Worm (Caenorhabditis elegans) whole organism, L4 larva: ENCODE measurements around the gene tag-250.
A peak's percentile ranks its signal among the peaks of the same experiment; 100 is the strongest.

Source experiments
- F26F4.8 ChIP-seq: fragments of 200-800 bp; sonication (Bioruptor generic); conservative IDR thresholded peaks from 2 replicates; pipeline ENCODE4 v1.3.6; 2022; ENCODE audit warnings: missing genetic modification characterization, missing compliant biosample characterization
- F37D6.2 ChIP-seq: sonication (generic microtip); optimal IDR thresholded peaks from 2 replicates; lab custom pipeline; 2016; ENCODE audit warnings: mild to moderate bottlenecking, missing genetic modification characterization, missing compliant biosample characterization
- F44E2.7 ChIP-seq: fragments of 200-800 bp; sonication (Bioruptor generic); IDR thresholded peaks from 2 replicates; pipeline ENCODE4 v2.1.2; 2022; ENCODE audit warnings: missing genetic modification characterization, missing compliant biosample characterization
- R02D3.7 ChIP-seq: fragments of 150-350 bp; sonication (generic microtip); optimal IDR thresholded peaks from 3 replicates; lab custom pipeline; 2014; ENCODE audit warnings: missing biosample characterization, missing genetic modification characterization
- T26A8.4 ChIP-seq: fragments of 200-800 bp; sonication (Bioruptor generic); IDR thresholded peaks from 2 replicates; pipeline ENCODE4 v1.3.6; 2022; ENCODE audit warnings: missing genetic modification characterization, missing compliant biosample characterization
- Y105C5A.15 ChIP-seq: fragments of 200-800 bp; sonication (Bioruptor generic); IDR thresholded peaks from 2 replicates; pipeline ENCODE4 v1.3.6; 2022; ENCODE audit warnings: missing genetic modification characterization, missing compliant biosample characterization
- Y75B8A.6 ChIP-seq: fragments of 200-800 bp; sonication (Bioruptor generic); IDR thresholded peaks from 2 replicates; pipeline ENCODE4 v1.3.6; 2022; ENCODE audit warnings: missing genetic modification reagents, missing genetic modification characterization, missing compliant biosample characterization
- ZK546.5 ChIP-seq, 2 experiments: sonication (generic microtip); optimal IDR thresholded peaks; 2 replicates each; lab custom pipeline; 2017; ENCODE audit warnings: missing biosample characterization in 2 of 2, missing genetic modification characterization in 2 of 2
- aha-1 ChIP-seq: fragments of 150-350 bp; peaks from one replicate; lab custom pipeline; 2014; ENCODE audit warnings: missing biosample characterization, missing genetic modification characterization
- attf-4 ChIP-seq: sonication (generic microtip); optimal IDR thresholded peaks from 3 replicates; lab custom pipeline; 2017; ENCODE audit warnings: missing biosample characterization, missing genetic modification characterization
- ceh-28 ChIP-seq: fragments of 150-350 bp; optimal IDR thresholded peaks from 2 replicates; lab custom pipeline; 2014; ENCODE audit warnings: missing biosample characterization, missing genetic modification reagents, missing genetic modification characterization
- ceh-32 ChIP-seq: sonication (generic microtip); optimal IDR thresholded peaks from 2 replicates; lab custom pipeline; 2016; ENCODE audit warnings: mild to moderate bottlenecking, missing genetic modification characterization, missing compliant biosample characterization; ENCODE audit not compliant: poor library complexity
- ceh-44 ChIP-seq: fragments of 200-800 bp; sonication (Bioruptor generic); IDR thresholded peaks from 2 replicates; pipeline ENCODE4 v1.3.6; 2022; ENCODE audit warnings: missing genetic modification reagents, missing genetic modification characterization, missing compliant biosample characterization
- ceh-62 ChIP-seq: sonication (generic microtip); optimal IDR thresholded peaks from 2 replicates; lab custom pipeline; 2017; ENCODE audit warnings: missing biosample characterization, missing genetic modification characterization
- ceh-82 ChIP-seq: sonication (generic microtip); optimal IDR thresholded peaks from 2 replicates; lab custom pipeline; 2017; ENCODE audit warnings: missing biosample characterization, missing genetic modification characterization
- ces-1 ChIP-seq: fragments of 150-350 bp; sonication (generic microtip); optimal IDR thresholded peaks from 4 replicates; lab custom pipeline; 2014; ENCODE audit warnings: missing biosample characterization, missing genetic modification reagents, missing genetic modification characterization
- cey-2 ChIP-seq: sonication (generic microtip); optimal IDR thresholded peaks from 3 replicates; lab custom pipeline; 2017; ENCODE audit warnings: missing genetic modification characterization, mild to moderate bottlenecking, missing compliant biosample characterization, antibody characterized with exemption, borderline replicate concordance; ENCODE audit not compliant: insufficient read depth
- daf-12 ChIP-seq: fragments of 150-350 bp; optimal IDR thresholded peaks from 2 replicates; lab custom pipeline; 2014; ENCODE audit warnings: missing biosample characterization, missing genetic modification reagents, missing genetic modification characterization
- daf-19 ChIP-seq: fragments of 200-800 bp; sonication (Bioruptor generic); conservative IDR thresholded peaks from 2 replicates; pipeline ENCODE4 v1.3.6; 2022; ENCODE audit warnings: missing genetic modification characterization, missing compliant biosample characterization
- dmd-8 ChIP-seq: fragments of 200-800 bp; sonication (Bioruptor generic); IDR thresholded peaks from 2 replicates; pipeline ENCODE4 v1.3.6; 2022; ENCODE audit warnings: missing genetic modification characterization, missing compliant biosample characterization
- dpl-1 ChIP-seq: fragments of 150-350 bp; optimal IDR thresholded peaks from 2 replicates; lab custom pipeline; 2014; ENCODE audit warnings: missing biosample characterization, missing genetic modification reagents, missing genetic modification characterization
- duxl-1 ChIP-seq: sonication (generic microtip); optimal IDR thresholded peaks from 2 replicates; lab custom pipeline; 2016; ENCODE audit warnings: mild to moderate bottlenecking, missing genetic modification characterization, moderate library complexity, missing compliant biosample characterization; ENCODE audit not compliant: poor library complexity
- egl-43 ChIP-seq: fragments of 200-800 bp; sonication (Bioruptor generic); IDR thresholded peaks from 2 replicates; pipeline ENCODE4 v1.3.6; 2022; ENCODE audit warnings: missing genetic modification reagents, missing genetic modification characterization, missing compliant biosample characterization
- fkh-10 ChIP-seq: fragments of 150-350 bp; optimal IDR thresholded peaks from 2 replicates; lab custom pipeline; 2014; ENCODE audit warnings: missing biosample characterization, missing genetic modification reagents, missing genetic modification characterization
- fos-1 ChIP-seq: fragments of 150-350 bp; optimal IDR thresholded peaks from 2 replicates; lab custom pipeline; 2014; ENCODE audit warnings: missing biosample characterization, missing genetic modification characterization
- gei-8 ChIP-seq: fragments of 200-800 bp; sonication (Bioruptor generic); optimal IDR thresholded peaks from 2 replicates; lab custom pipeline; 2018; ENCODE audit warnings: mild to moderate bottlenecking, missing genetic modification characterization, missing compliant biosample characterization
- hmg-1.1 ChIP-seq: fragments of 200-800 bp; sonication (Bioruptor generic); IDR thresholded peaks from 2 replicates; pipeline ENCODE4 v1.3.6; 2022; ENCODE audit warnings: missing genetic modification reagents, missing genetic modification characterization, missing compliant biosample characterization
- lin-38 ChIP-seq: fragments of 200-800 bp; sonication (Bioruptor generic); IDR thresholded peaks from 2 replicates; pipeline ENCODE4 v1.3.6; 2022; ENCODE audit warnings: missing genetic modification reagents, missing genetic modification characterization, missing compliant biosample characterization
- lir-3 ChIP-seq: sonication (generic microtip); optimal IDR thresholded peaks from 2 replicates; lab custom pipeline; 2016; ENCODE audit warnings: mild to moderate bottlenecking, missing genetic modification characterization, missing compliant biosample characterization
- lsy-2 ChIP-seq, 2 experiments: fragments of 150-350 bp in 1 of 2; sonication (generic microtip) in 1 of 2; optimal IDR thresholded peaks; 2 replicates each; lab custom pipeline; 2014 to 2017; ENCODE audit warnings: missing biosample characterization in 2 of 2, missing genetic modification characterization in 2 of 2
- madf-5 ChIP-seq, 2 experiments: fragments of 200-800 bp; sonication (Bioruptor generic); IDR thresholded peaks; 2 replicates each; pipeline ENCODE4 v1.3.6; 2022; ENCODE audit warnings: missing compliant biosample characterization in 2 of 2, missing genetic modification characterization in 2 of 2
- madf-9 ChIP-seq: fragments of 200-800 bp; sonication (Bioruptor generic); conservative IDR thresholded peaks from 2 replicates; pipeline ENCODE4 v1.3.6; 2022; ENCODE audit warnings: missing genetic modification reagents, missing genetic modification characterization, missing compliant biosample characterization
- mdt-29 ChIP-seq: fragments of 200-800 bp; sonication (Bioruptor generic); IDR thresholded peaks from 2 replicates; pipeline ENCODE4 v1.3.6; 2022; ENCODE audit warnings: missing genetic modification reagents, missing genetic modification characterization, missing compliant biosample characterization
- mxl-2 ChIP-seq: fragments of 200-800 bp; sonication (Bioruptor generic); conservative IDR thresholded peaks from 2 replicates; pipeline ENCODE4 v1.3.6; 2022; ENCODE audit warnings: missing genetic modification reagents, missing genetic modification characterization, missing compliant biosample characterization
- nhr-10 ChIP-seq: fragments of 150-350 bp; optimal IDR thresholded peaks from 2 replicates; lab custom pipeline; 2014; ENCODE audit warnings: missing biosample characterization, missing genetic modification characterization
- nhr-11 ChIP-seq: fragments of 150-350 bp; optimal IDR thresholded peaks from 2 replicates; lab custom pipeline; 2014; ENCODE audit warnings: missing biosample characterization, missing genetic modification characterization
- nhr-111 ChIP-seq: fragments of 200-800 bp; sonication (Bioruptor generic); optimal IDR thresholded peaks from 2 replicates; lab custom pipeline; 2018; ENCODE audit warnings: mild to moderate bottlenecking, missing genetic modification characterization, missing compliant biosample characterization
- nhr-25 ChIP-seq: sonication (generic microtip); optimal IDR thresholded peaks from 2 replicates; lab custom pipeline; 2017; ENCODE audit warnings: missing genetic modification characterization, mild to moderate bottlenecking, missing compliant biosample characterization, antibody characterized with exemption, moderate library complexity, borderline replicate concordance; ENCODE audit not compliant: insufficient read depth
- nhr-28 ChIP-seq: fragments of 150-350 bp; optimal IDR thresholded peaks from 2 replicates; lab custom pipeline; 2014; ENCODE audit warnings: missing biosample characterization, missing genetic modification characterization
- nhr-42 ChIP-seq: fragments of 200-800 bp; sonication (Bioruptor generic); IDR thresholded peaks from 2 replicates; pipeline ENCODE4 v1.3.6; 2022; ENCODE audit warnings: missing genetic modification characterization, missing compliant biosample characterization
- nhr-6 ChIP-seq: fragments of 150-350 bp; optimal IDR thresholded peaks from 2 replicates; lab custom pipeline; 2014; ENCODE audit warnings: missing biosample characterization, missing genetic modification characterization
- nhr-76 ChIP-seq: fragments of 150-350 bp; optimal IDR thresholded peaks from 2 replicates; lab custom pipeline; 2014; ENCODE audit warnings: missing biosample characterization, missing genetic modification characterization
- pqm-1 ChIP-seq: sonication (generic microtip); optimal IDR thresholded peaks from 2 replicates; lab custom pipeline; 2017; ENCODE audit warnings: missing biosample characterization, missing genetic modification characterization
- rbr-2 ChIP-seq: sonication (generic microtip); optimal IDR thresholded peaks from 2 replicates; lab custom pipeline; 2016; ENCODE audit warnings: missing genotype, missing genetic modification characterization, missing compliant biosample characterization
- set-16 ChIP-seq: fragments of 200-800 bp; sonication (Bioruptor generic); IDR thresholded peaks from 2 replicates; pipeline ENCODE4 v1.3.6; 2022; ENCODE audit warnings: missing genetic modification reagents, missing genetic modification characterization, missing compliant biosample characterization
- snpc-1.2 ChIP-seq: fragments of 200-800 bp; sonication (Bioruptor generic); IDR thresholded peaks from 2 replicates; pipeline ENCODE4 v1.3.6; 2022; ENCODE audit warnings: missing genetic modification reagents, missing genetic modification characterization, missing compliant biosample characterization
- spr-3 ChIP-seq: fragments of 200-800 bp; sonication (Bioruptor generic); optimal IDR thresholded peaks from 2 replicates; lab custom pipeline; 2018; ENCODE audit warnings: mild to moderate bottlenecking, missing genetic modification characterization, missing compliant biosample characterization
- vab-7 ChIP-seq: fragments of 200-800 bp; sonication (Bioruptor generic); IDR thresholded peaks from 2 replicates; pipeline ENCODE4 v1.3.6; 2022; ENCODE audit warnings: missing genetic modification reagents, missing genetic modification characterization, missing compliant biosample characterization
- zag-1 ChIP-seq: fragments of 150-350 bp; optimal IDR thresholded peaks from 2 replicates; lab custom pipeline; 2014; ENCODE audit warnings: missing biosample characterization, missing genetic modification characterization
- zfp-2 ChIP-seq: sonication (generic microtip); optimal IDR thresholded peaks from 2 replicates; lab custom pipeline; 2016; ENCODE audit warnings: mild to moderate bottlenecking, missing genetic modification characterization, missing compliant biosample characterization
- zfp-3 ChIP-seq: fragments of 200-800 bp; sonication (Bioruptor generic); conservative IDR thresholded peaks from 2 replicates; pipeline ENCODE4 v1.3.6; 2022; ENCODE audit warnings: missing genetic modification reagents, missing genetic modification characterization, missing compliant biosample characterization

The tag-250 gene

DNA sequence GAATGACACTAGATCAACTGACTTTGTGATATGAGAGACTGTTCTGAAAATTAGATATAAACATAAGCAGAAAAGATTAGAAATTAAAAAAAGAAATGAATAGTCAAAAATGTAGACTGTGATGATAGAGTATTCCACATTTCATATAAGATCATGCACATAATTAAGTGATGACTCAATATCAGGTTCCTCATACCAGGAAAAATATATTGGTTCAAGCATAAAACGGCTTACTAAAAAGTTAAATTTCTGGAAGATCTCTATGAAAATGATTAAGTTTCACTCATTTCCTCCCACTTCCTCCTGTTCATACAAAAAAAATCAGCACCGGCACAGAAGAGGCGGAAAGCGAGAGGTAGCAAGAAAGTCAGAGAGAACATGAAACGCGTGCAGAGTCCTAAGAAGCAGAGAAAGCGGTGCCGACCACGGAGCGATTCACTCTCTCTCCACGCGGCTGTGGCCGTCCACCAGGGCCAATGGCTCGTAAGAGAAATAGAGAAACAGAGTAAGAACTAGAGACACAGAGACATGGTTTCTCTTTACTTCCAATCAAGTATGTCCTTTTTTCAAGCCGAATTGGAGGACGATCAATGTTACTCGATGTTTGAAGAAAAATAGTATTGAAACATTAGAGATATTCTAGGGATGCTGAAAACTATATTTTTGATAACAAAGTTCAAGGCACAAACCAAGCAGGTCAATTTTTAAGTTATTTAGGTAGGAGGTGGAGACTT, 33.0 kb downstream of the tag-250 start, which contains the start of the genes ZK688.5 and fahd-1 (continued):
- TF ChIP-seq Y75B8A.6 (GFP tag; lab: Robert Waterston, UW) (no peak), pqm-1 (tag; lab: Kevin White, UChicago) (peak; percentile 48), aha-1 (tag; lab: Kevin White, UChicago) (peak; percentile 65), F37D6.2 (tag; lab: Kevin White, UChicago) (no peak), hmg-1.1 (GFP tag; lab: Robert Waterston, UW) (peak; percentile 92), nhr-76 (tag; lab: Kevin White, UChicago) (no peak), ces-1 (GFP tag; lab: Kevin White, UChicago) (no peak), zfp-3 (GFP tag; lab: Robert Waterston, UW) (no peak), nhr-11 (tag; lab: Kevin White, UChicago) (peak; percentile 78), vab-7 (GFP tag; lab: Robert Waterston, UW) (no peak), rbr-2 (peak; percentile 78), ceh-62 (tag; lab: Kevin White, UChicago) (no peak), fkh-10 (GFP tag; lab: Kevin White, UChicago) (peak; percentile 48), nhr-42 (no peak), zfp-2 (tag; lab: Kevin White, UChicago) (no peak), attf-4 (tag; lab: Kevin White, UChicago) (no peak), nhr-111 (GFP tag; lab: Kevin White, UChicago) (no peak), mxl-2 (GFP tag; lab: Robert Waterston, UW) (no peak), T26A8.4 (GFP tag; lab: Robert Waterston, UW) (peak; percentile 18; the same call in 1 of the 2 replicates), spr-3 (GFP tag; lab: Kevin White, UChicago) (no peak), ceh-28 (tag; lab: Kevin White, UChicago) (no peak), nhr-6 (tag; lab: Kevin White, UChicago) (peak; percentile 47), nhr-28 (tag; lab: Kevin White, UChicago) (peak; percentile 72), F44E2.7 (no peak), lsy-2 (tag; optimal IDR thresholded peaks at IDR 0.05; lab: Kevin White, UChicago) (peak; percentile 23 to 67), daf-12 (no peak), Y105C5A.15 (GFP tag; lab: Robert Waterston, UW) (no peak), zag-1 (tag; lab: Kevin White, UChicago) (no peak), dpl-1 (GFP tag; lab: Kevin White, UChicago) (peak; percentile 52), ceh-82 (no peak), ceh-44 (GFP tag; lab: Robert Waterston, UW) (no peak), madf-5 (GFP tag; IDR thresholded peaks at IDR 0.05; lab: Robert Waterston, UW) (no peak), dmd-8 (GFP tag; lab: Robert Waterston, UW) (no peak), egl-43 (no peak), duxl-1 (tag; lab: Kevin White, UChicago) (no peak), madf-9 (GFP tag; lab: Robert Waterston, UW) (no peak), lir-3 (tag; lab: Kevin White, UChicago) (no peak), ceh-32 (tag; lab: Kevin White, UChicago) (no peak), mdt-29 (GFP tag; lab: Robert Waterston, UW) (no peak), ZK546.5 (tag; optimal IDR thresholded peaks at IDR 0.05; lab: Kevin White, UChicago) (no peak), cey-2 (tag; lab: Kevin White, UChicago) (no peak), nhr-10 (peak; percentile 45), set-16 (GFP tag; lab: Robert Waterston, UW) (no peak; the same call in 1 of the 2 replicates), daf-19 (no peak), F26F4.8 (no peak), gei-8 (GFP tag; lab: Kevin White, UChicago) (no peak), fos-1 (no peak), R02D3.7 (no peak), lin-38 (GFP tag; lab: Robert Waterston, UW) (peak; percentile 55), snpc-1.2 (GFP tag; lab: Robert Waterston, UW) (no peak), nhr-25 (tag; lab: Kevin White, UChicago) (peak; percentile 85)
